Worm (Caenorhabditis elegans) whole organism, L1 larva: ENCODE measurements around the gene spv-1.

Experiments
- F16B12.6 ChIP-seq: fragments of 150-350 bp; optimal IDR thresholded peaks from 2 replicates; lab custom pipeline; 2014; ENCODE audit warnings: missing biosample characterization, missing genetic modification characterization
- alr-1 ChIP-seq: fragments of 200-800 bp; sonication (Bioruptor generic); optimal IDR thresholded peaks from 2 replicates; lab custom pipeline; 2018; ENCODE audit warnings: borderline replicate concordance, mild to moderate bottlenecking, missing genetic modification characterization, missing compliant biosample characterization
- blmp-1 ChIP-seq: fragments of 150-350 bp; optimal IDR thresholded peaks from 2 replicates; lab custom pipeline; 2014; ENCODE audit warnings: missing biosample characterization, missing genetic modification characterization
- ceh-63 ChIP-seq: fragments of 200-800 bp; sonication (Bioruptor generic); optimal IDR thresholded peaks from 2 replicates; lab custom pipeline; 2018; ENCODE audit warnings: mild to moderate bottlenecking, missing genetic modification characterization, missing compliant biosample characterization
- ceh-82 ChIP-seq, 3 experiments: fragments of 150-350 bp in 1 of 3; sonication (generic microtip) in 2 of 3; optimal IDR thresholded peaks; 2 replicates each; lab custom pipeline; 2014 to 2017; ENCODE audit warnings: missing biosample characterization in 3 of 3, missing genetic modification characterization in 3 of 3
- ceh-88 ChIP-seq: fragments of 200-800 bp; sonication (Bioruptor generic); IDR thresholded peaks from 2 replicates; pipeline ENCODE4 v1.3.6; 2022; ENCODE audit warnings: missing genetic modification characterization, missing compliant biosample characterization
- ces-1 ChIP-seq: fragments of 150-350 bp; optimal IDR thresholded peaks from 2 replicates; lab custom pipeline; 2014; ENCODE audit warnings: missing biosample characterization, missing genetic modification reagents, missing genetic modification characterization
- dpl-1 ChIP-seq, 3 experiments: fragments of 150-350 bp in 2 of 3; sonication (generic microtip) in 1 of 3; optimal IDR thresholded peaks; 2 replicates each; lab custom pipeline; 2014 to 2017; ENCODE audit warnings: missing biosample characterization in 3 of 3, missing genetic modification characterization in 3 of 3, missing genetic modification reagents in 3 of 3
- efl-1 ChIP-seq, 4 experiments: fragments of 150-350 bp; optimal IDR thresholded peaks in 3 of 4; peaks in 1 of 4; 1 replicate in 1 of 4; 2 replicates in 3 of 4; lab custom pipeline; 2014; ENCODE audit warnings: missing biosample characterization in 2 of 4, missing genetic modification characterization in 2 of 4, missing genetic modification reagents in 2 of 4
- efl-3 ChIP-seq: fragments of 200-800 bp; sonication (Bioruptor generic); optimal IDR thresholded peaks from 2 replicates; lab custom pipeline; 2018; ENCODE audit warnings: mild to moderate bottlenecking, missing genetic modification characterization, missing compliant biosample characterization
- elt-2 ChIP-seq: sonication (generic microtip); optimal IDR thresholded peaks from 2 replicates; lab custom pipeline; 2016; ENCODE audit warnings: missing genetic modification characterization, mild to moderate bottlenecking, inconsistent platforms, missing compliant biosample characterization, missing genetic modification reagents
- elt-3 ChIP-seq, 6 experiments: fragments of 150-350 bp in 1 of 6; sonication (generic microtip); optimal IDR thresholded peaks; 2 replicates each; lab custom pipeline; 2017 to 2018; ENCODE audit warnings: missing biosample characterization in 6 of 6, missing genetic modification characterization in 6 of 6, inconsistent platforms in 1 of 6
- ets-5 ChIP-seq: fragments of 200-800 bp; sonication (Bioruptor generic); IDR thresholded peaks from 2 replicates; pipeline ENCODE4 v1.3.6; 2022; ENCODE audit warnings: missing genetic modification characterization, missing compliant biosample characterization
- hpl-2 ChIP-seq: fragments of 150-350 bp; optimal IDR thresholded peaks from 2 replicates; lab custom pipeline; 2014; ENCODE audit warnings: missing biosample characterization, missing genetic modification reagents, missing genetic modification characterization
- lin-15B ChIP-seq: fragments of 150-350 bp; sonication (generic microtip); optimal IDR thresholded peaks from 3 replicates; lab custom pipeline; 2014; ENCODE audit warnings: missing biosample characterization, missing genetic modification characterization
- lin-35 ChIP-seq, 2 experiments: fragments of 150-350 bp; optimal IDR thresholded peaks; 2 replicates each; lab custom pipeline; 2014; ENCODE audit warnings: missing biosample characterization in 2 of 2, missing genetic modification characterization in 2 of 2, missing genetic modification reagents in 2 of 2
- lsy-2 ChIP-seq, 2 experiments: fragments of 150-350 bp; optimal IDR thresholded peaks; 2 replicates each; lab custom pipeline; 2014; ENCODE audit warnings: missing biosample characterization in 2 of 2, missing genetic modification characterization in 2 of 2
- mdl-1 ChIP-seq, 2 experiments: fragments of 150-350 bp; optimal IDR thresholded peaks; 2 replicates each; lab custom pipeline; 2014 to 2017; ENCODE audit warnings: missing biosample characterization in 2 of 2, missing genetic modification characterization in 2 of 2, inconsistent platforms in 1 of 2
- mep-1 ChIP-seq: fragments of 150-350 bp; optimal IDR thresholded peaks from 2 replicates; lab custom pipeline; 2014; ENCODE audit warnings: missing biosample characterization, missing genetic modification characterization
- nhr-11 ChIP-seq: fragments of 150-350 bp; optimal IDR thresholded peaks from 2 replicates; lab custom pipeline; 2014; ENCODE audit warnings: missing biosample characterization, missing genetic modification characterization
- nhr-71 ChIP-seq: sonication (generic microtip); optimal IDR thresholded peaks from 2 replicates; lab custom pipeline; 2016; ENCODE audit warnings: mild to moderate bottlenecking, missing genetic modification characterization, moderate library complexity, missing compliant biosample characterization
- nhr-76 ChIP-seq: sonication (generic microtip); optimal IDR thresholded peaks from 2 replicates; lab custom pipeline; 2017; ENCODE audit warnings: missing biosample characterization, missing genetic modification characterization
- nhr-85 ChIP-seq: sonication (generic microtip); peaks from one replicate; lab custom pipeline; 2016; ENCODE audit warnings: missing genetic modification characterization, inconsistent platforms, missing compliant biosample characterization
- nhr-90 ChIP-seq: sonication (generic microtip); optimal IDR thresholded peaks from 2 replicates; lab custom pipeline; 2016; ENCODE audit warnings: mild to moderate bottlenecking, missing genetic modification characterization, missing compliant biosample characterization; ENCODE audit not compliant: poor library complexity
- pax-3 ChIP-seq: fragments of 200-800 bp; sonication (Bioruptor generic); optimal IDR thresholded peaks from 2 replicates; lab custom pipeline; 2018; ENCODE audit warnings: mild to moderate bottlenecking, missing genetic modification characterization, moderate library complexity, missing compliant biosample characterization
- rnt-1 ChIP-seq: sonication (generic microtip); optimal IDR thresholded peaks from 2 replicates; lab custom pipeline; 2016; ENCODE audit warnings: mild to moderate bottlenecking, missing genetic modification characterization, moderate library complexity, missing compliant biosample characterization
- snpc-4 ChIP-seq: fragments of 150-350 bp; optimal IDR thresholded peaks from 2 replicates; lab custom pipeline; 2014; ENCODE audit warnings: missing biosample characterization, missing genetic modification characterization
- snu-23 ChIP-seq: sonication (generic microtip); optimal IDR thresholded peaks from 2 replicates; lab custom pipeline; 2016; ENCODE audit warnings: missing genetic modification characterization, missing compliant biosample characterization
- sox-4 ChIP-seq: sonication (generic microtip); optimal IDR thresholded peaks from 2 replicates; lab custom pipeline; 2016; ENCODE audit warnings: missing genetic modification characterization, missing compliant biosample characterization
- swsn-7 ChIP-seq: sonication (generic microtip); optimal IDR thresholded peaks from 2 replicates; lab custom pipeline; 2016; ENCODE audit warnings: missing genetic modification characterization, missing compliant biosample characterization
- unc-130 ChIP-seq: fragments of 150-350 bp; optimal IDR thresholded peaks from 2 replicates; lab custom pipeline; 2017; ENCODE audit warnings: missing biosample characterization, missing genetic modification characterization, inconsistent platforms
- unc-98 ChIP-seq: fragments of 200-800 bp; sonication (Bioruptor generic); IDR thresholded peaks from 2 replicates; pipeline ENCODE4 v1.3.6; 2022; ENCODE audit warnings: missing genetic modification characterization, missing compliant biosample characterization
- vab-15 ChIP-seq: sonication (generic microtip); optimal IDR thresholded peaks from 2 replicates; lab custom pipeline; 2017; ENCODE audit warnings: missing genotype, mild to moderate bottlenecking, missing genetic modification characterization, missing compliant biosample characterization
- xbp-1 ChIP-seq: sonication (generic microtip); optimal IDR thresholded peaks from 2 replicates; lab custom pipeline; 2016; ENCODE audit warnings: missing genetic modification characterization, missing compliant biosample characterization
- zip-4 ChIP-seq: fragments of 200-800 bp; sonication (Bioruptor generic); optimal IDR thresholded peaks from 2 replicates; lab custom pipeline; 2018; ENCODE audit warnings: mild to moderate bottlenecking, missing genetic modification characterization, moderate library complexity, missing compliant biosample characterization
- ztf-11 ChIP-seq, 2 experiments: sonication (generic microtip); optimal IDR thresholded peaks; 2 replicates each; lab custom pipeline; 2016 to 2017; ENCODE audit warnings: missing genetic modification characterization in 2 of 2, missing biosample characterization in 1 of 2, missing compliant biosample characterization in 1 of 2
- ztf-4 ChIP-seq: fragments of 150-350 bp; optimal IDR thresholded peaks from 2 replicates; lab custom pipeline; 2014; ENCODE audit warnings: missing biosample characterization, missing genetic modification characterization

spv-1 gene

DNA sequence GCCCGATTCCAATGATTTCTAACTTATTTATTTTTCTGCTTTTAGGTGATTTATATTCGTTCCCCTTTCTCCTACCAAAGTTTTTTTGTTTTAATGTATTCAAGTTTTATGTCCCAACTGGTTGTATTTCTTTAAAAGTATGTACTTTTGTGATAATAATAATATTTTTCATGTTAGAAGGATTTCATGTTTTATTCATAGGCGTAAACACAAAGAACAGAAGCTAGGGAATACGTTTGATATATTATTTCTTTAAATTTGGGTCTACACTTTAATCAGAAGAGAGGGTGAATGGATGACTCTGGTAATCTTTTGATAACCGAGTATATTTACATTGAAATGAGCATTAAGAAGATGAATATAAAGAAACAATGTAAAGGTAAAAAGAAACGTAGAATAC lies 62.4 kb downstream of the spv-1 start:
- TF ChIP-seq ces-1 (GFP tag; lab: Kevin White, UChicago) (no peak), ztf-4 (tag; lab: Kevin White, UChicago) (no peak), elt-2 (tag; lab: Kevin White, UChicago) (no peak), elt-3 (tag; optimal IDR thresholded peaks at IDR 0.05; lab: Kevin White, UChicago) (no peak), mdl-1 (tag; optimal IDR thresholded peaks at IDR 0.05; lab: Kevin White, UChicago) (no peak), ceh-88 (GFP tag; lab: Robert Waterston, UW) (no peak), unc-98 (no peak), nhr-11 (tag; lab: Kevin White, UChicago) (no peak), vab-15 (tag; lab: Kevin White, UChicago) (no peak), hpl-2 (GFP tag; lab: Kevin White, UChicago) (no peak), pax-3 (tag; lab: Kevin White, UChicago) (no peak), ets-5 (GFP tag; lab: Robert Waterston, UW) (no peak), nhr-76 (tag; lab: Kevin White, UChicago) (no peak), ceh-63 (GFP tag; lab: Kevin White, UChicago) (no peak), nhr-85 (tag; lab: Kevin White, UChicago) (no peak), nhr-71 (tag; lab: Kevin White, UChicago) (no peak), efl-3 (GFP tag; lab: Kevin White, UChicago) (no peak), F16B12.6 (tag; lab: Kevin White, UChicago) (no peak), lin-15B (tag; lab: Kevin White, UChicago) (no peak), zip-4 (GFP tag; lab: Kevin White, UChicago) (no peak)

DNA sequence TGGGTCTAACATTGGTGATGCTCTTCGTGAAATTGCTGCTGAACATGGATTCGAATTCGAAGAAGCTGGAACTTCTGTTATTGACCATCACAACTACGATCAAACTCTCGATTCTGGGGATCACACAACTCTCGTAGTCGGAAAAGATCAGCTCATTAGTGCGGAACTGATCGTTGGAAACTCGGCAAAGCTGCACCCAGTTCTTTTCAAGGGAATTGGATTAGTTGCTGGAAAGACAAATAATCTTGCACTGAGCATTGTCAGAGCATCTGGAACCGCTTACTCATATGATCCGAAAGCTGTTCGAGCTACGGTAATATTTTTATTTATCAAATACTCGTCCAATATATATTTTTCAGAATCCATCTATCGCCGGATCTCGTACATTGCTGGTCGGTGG lies 63.6 kb downstream of the spv-1 start:
- TF ChIP-seq sox-4 (tag; lab: Kevin White, UChicago) (no peak), efl-1 (optimal IDR thresholded peaks at IDR 0.05; lab: Kevin White, UChicago) (no peak), efl-1 (GFP tag; optimal IDR thresholded peaks at IDR 0.05 in 1 of 2; lab: Kevin White, UChicago) (peak in 1 of 2 experiments; percentile 62)
- TF ChIP-seq, all 84 proteins: peak for 1

DNA sequence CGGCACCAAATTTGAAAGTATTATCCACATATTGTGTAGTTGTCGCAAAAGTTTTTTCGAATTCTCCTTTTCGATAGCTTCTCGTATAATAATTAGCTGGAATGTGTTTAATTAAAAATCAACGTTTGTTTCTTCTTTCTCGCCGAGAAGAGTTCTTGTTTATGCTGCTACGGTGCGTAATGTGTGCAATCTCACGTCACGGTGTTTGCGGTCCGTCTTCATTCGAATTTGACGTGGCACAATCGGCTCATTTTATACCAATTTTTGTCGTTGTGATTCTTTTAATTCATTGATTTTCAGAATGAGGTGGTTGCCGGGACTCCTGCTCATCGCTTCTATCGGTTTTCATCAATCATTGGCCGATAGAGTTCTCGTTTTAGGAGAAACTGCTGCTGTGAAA lies 64.3 kb downstream of the spv-1 start, which contains the start of gene ostb-1:
Gene ostb-1, plus strand, starts transcription at position 301 of the 400 bp plus-strand sequence.
- TF ChIP-seq nhr-71 (tag; lab: Kevin White, UChicago): peak; percentile 19
- peak; percentile 85 for TF ChIP-seq F16B12.6 (tag; lab: Kevin White, UChicago)
- peak; percentile 61 to 85 for TF ChIP-seq lsy-2 (tag; optimal IDR thresholded peaks at IDR 0.05; lab: Kevin White, UChicago)
- TF ChIP-seq ztf-11 (tag; optimal IDR thresholded peaks at IDR 0.05; lab: Kevin White, UChicago): no peak
- peak; percentile 49 for TF ChIP-seq xbp-1 (tag; lab: Kevin White, UChicago)
- TF ChIP-seq mdl-1 (tag; optimal IDR thresholded peaks at IDR 0.05; lab: Kevin White, UChicago): no peak
- peak; percentile 58 for TF ChIP-seq mep-1 (tag; lab: Kevin White, UChicago)
- TF ChIP-seq snpc-4 (tag; lab: Kevin White, UChicago): no peak
- TF ChIP-seq unc-130 (tag; lab: Kevin White, UChicago): peak; percentile 9
- peak; percentile 46 to 66 for TF ChIP-seq lin-35 (GFP tag; optimal IDR thresholded peaks at IDR 0.05; lab: Kevin White, UChicago)
- no peak for TF ChIP-seq ceh-88 (GFP tag; lab: Robert Waterston, UW)
- TF ChIP-seq alr-1: no peak
- TF ChIP-seq swsn-7: peak; percentile 2
- TF ChIP-seq vab-15 (tag; lab: Kevin White, UChicago): peak; percentile 4
- TF ChIP-seq rnt-1 (tag; lab: Kevin White, UChicago): peak; percentile 20
- TF ChIP-seq efl-1 (optimal IDR thresholded peaks at IDR 0.05; lab: Kevin White, UChicago): peak; percentile 34 to 49
- peak; percentile 58 to 93 for TF ChIP-seq efl-1 (GFP tag; optimal IDR thresholded peaks at IDR 0.05 in 1 of 2; lab: Kevin White, UChicago)
- TF ChIP-seq blmp-1 (tag; lab: Kevin White, UChicago): peak; percentile 27
- TF ChIP-seq pax-3 (tag; lab: Kevin White, UChicago): no peak
- TF ChIP-seq dpl-1 (GFP tag; optimal IDR thresholded peaks at IDR 0.05; lab: Kevin White, UChicago): peak; percentile 32 to 55 (median 55)
- peak; percentile 4 for TF ChIP-seq elt-2 (tag; lab: Kevin White, UChicago)
- no peak for TF ChIP-seq nhr-90 (tag; lab: Kevin White, UChicago)
- peak in 1 of 3 experiments; percentile 7 for TF ChIP-seq ceh-82 (tag; optimal IDR thresholded peaks at IDR 0.05; lab: Kevin White, UChicago)
- peak; percentile 20 for TF ChIP-seq snu-23
